Worm (Caenorhabditis elegans) whole organism, young adult: ENCODE data around the gene anmt-1.

Experiments used
- aptf-3 ChIP-seq: fragments of 200-800 bp; sonication (Bioruptor generic); IDR thresholded peaks from 2 replicates; pipeline ENCODE4 v1.3.6; 2022; ENCODE audit warnings: missing genetic modification characterization, missing compliant biosample characterization
- attf-5 ChIP-seq: fragments of 200-800 bp; sonication (Bioruptor generic); optimal IDR thresholded peaks from 2 replicates; lab custom pipeline; 2018; ENCODE audit warnings: mild to moderate bottlenecking, missing genetic modification characterization, missing compliant biosample characterization
- bed-1 ChIP-seq: fragments of 200-800 bp; sonication (Bioruptor generic); IDR thresholded peaks from 2 replicates; pipeline ENCODE4 v1.3.6; 2022; ENCODE audit warnings: missing genetic modification reagents, missing genetic modification characterization, missing compliant biosample characterization
- cebp-1 ChIP-seq, 2 experiments: fragments of 200-800 bp in 1 of 2; sonication (Bioruptor generic) in 1 of 2; sonication (generic microtip) in 1 of 2; IDR thresholded peaks in 1 of 2; optimal IDR thresholded peaks in 1 of 2; 2 replicates each; pipeline versions ENCODE4 v1.3.6 to Lab custom; 2017 to 2022; ENCODE audit warnings: missing compliant biosample characterization in 2 of 2, missing genetic modification characterization in 2 of 2, mild to moderate bottlenecking in 1 of 2, missing genetic modification reagents in 1 of 2, moderate library complexity in 1 of 2
- efl-1 ChIP-seq: fragments of 150-350 bp; optimal IDR thresholded peaks from 2 replicates; lab custom pipeline; 2014; ENCODE audit warnings: missing biosample characterization, missing genetic modification reagents, missing genetic modification characterization
- egrh-3 ChIP-seq: fragments of 200-800 bp; sonication (Bioruptor generic); IDR thresholded peaks from 2 replicates; pipeline ENCODE4 v1.3.6; 2022; ENCODE audit warnings: missing genetic modification reagents, missing genetic modification characterization, missing compliant biosample characterization
- madf-3 ChIP-seq: fragments of 200-800 bp; sonication (Bioruptor generic); IDR thresholded peaks from 2 replicates; pipeline ENCODE4 v1.3.6; 2022; ENCODE audit warnings: missing genetic modification reagents, missing genetic modification characterization, missing compliant biosample characterization
- madf-6 ChIP-seq: fragments of 200-800 bp; sonication (Bioruptor generic); IDR thresholded peaks from 2 replicates; pipeline ENCODE4 v1.3.6; 2022; ENCODE audit warnings: missing genetic modification reagents, missing genetic modification characterization, missing compliant biosample characterization
- mel-28 ChIP-seq: sonication (generic microtip); optimal IDR thresholded peaks from 2 replicates; lab custom pipeline; 2016; ENCODE audit warnings: borderline replicate concordance, mild to moderate bottlenecking, missing genetic modification characterization, missing compliant biosample characterization
- snpc-4 ChIP-seq, 5 experiments: fragments of 150-350 bp in 1 of 5; sonication (generic microtip) in 4 of 5; optimal IDR thresholded peaks; 2 replicates each; lab custom pipeline; 2014 to 2018; ENCODE audit warnings: missing genetic modification characterization in 5 of 5, missing biosample characterization in 3 of 5, antibody characterized with exemption in 2 of 5, mild to moderate bottlenecking in 2 of 5, missing compliant biosample characterization in 2 of 5, missing genotype in 2 of 5, moderate library complexity in 2 of 5, missing genetic modification reagents in 1 of 5
- tbp1 ChIP-seq: fragments of 200-800 bp; sonication (Bioruptor generic); optimal IDR thresholded peaks from 2 replicates; lab custom pipeline; 2018; ENCODE audit warnings: mild to moderate bottlenecking, missing genetic modification characterization, missing compliant biosample characterization
- unc-62 ChIP-seq: fragments of 150-350 bp; optimal IDR thresholded peaks from 2 replicates; lab custom pipeline; 2014; ENCODE audit warnings: missing biosample characterization, missing genetic modification reagents, missing genetic modification characterization

- TF ChIP-seq aptf-3 (no peak), snpc-4 (GFP tag; optimal IDR thresholded peaks at IDR 0.05; lab: Kevin White, UChicago) (no peak), snpc-4 (tag; optimal IDR thresholded peaks at IDR 0.05; lab: Kevin White, UChicago) (peak in 1 of 4 experiments; percentile 1), attf-5 (GFP tag; lab: Kevin White, UChicago) (no peak), egrh-3 (GFP tag; lab: Robert Waterston, UW) (no peak), unc-62 (GFP tag; lab: Kevin White, UChicago) (peak; percentile 69), madf-3 (GFP tag; lab: Robert Waterston, UW) (no peak), mel-28 (tag; lab: Kevin White, UChicago) (no peak), tbp1 (GFP tag; lab: Kevin White, UChicago) (no peak), bed-1 (GFP tag; lab: Robert Waterston, UW) (no peak), madf-6 (GFP tag; lab: Robert Waterston, UW) (peak; percentile 41; the same call in 1 of the 2 replicates), efl-1 (no peak), cebp-1 (GFP tag; IDR thresholded peaks at IDR 0.05; lab: Robert Waterston, UW) (no peak), cebp-1 (tag; optimal IDR thresholded peaks at IDR 0.05; lab: Kevin White, UChicago) (peak; percentile 55)
Measured at ce11 chrIII:8734327-8734885, 49.8 kb downstream of the anmt-1 start.
